Worm (Caenorhabditis elegans): ENCODE results near the gene F59A7.7.

- TF ChIP-seq ama-1 (optimal IDR thresholded peaks at IDR 0.05) (no peak), mdl-1 (tag; optimal IDR thresholded peaks at IDR 0.05) (no peak)
These were observed 22.7 kb upstream of the F59A7.7 start for ce11 chrV:1989220-1989619.
